Worm (Caenorhabditis elegans) whole organism, L2 larva: ENCODE results near the gene lec-9.
"Not testable (repeated sequence)": the region's sequence is repeated elsewhere in the genome, so short reads cannot be mapped to it uniquely, and the experiment has no call there.

Experiments used
- C34F6.9 ChIP-seq: fragments of 150-350 bp; optimal IDR thresholded peaks from 2 replicates; lab custom pipeline; 2014; ENCODE audit warnings: missing biosample characterization, missing genetic modification characterization
- F13H6.1 ChIP-seq: sonication (generic microtip); optimal IDR thresholded peaks from 2 replicates; lab custom pipeline; 2016; ENCODE audit warnings: missing genetic modification characterization, missing compliant biosample characterization
- R02D3.7 ChIP-seq: fragments of 150-350 bp; optimal IDR thresholded peaks from 2 replicates; lab custom pipeline; 2014; ENCODE audit warnings: missing biosample characterization, missing genetic modification characterization
- Y55F3AM.14 ChIP-seq: fragments of 200-800 bp; sonication (Bioruptor generic); optimal IDR thresholded peaks from 2 replicates; lab custom pipeline; 2018; ENCODE audit warnings: mild to moderate bottlenecking, missing genetic modification characterization, missing compliant biosample characterization
- aly-2 ChIP-seq: fragments of 150-350 bp; optimal IDR thresholded peaks from 2 replicates; lab custom pipeline; 2014; ENCODE audit warnings: missing biosample characterization, missing genetic modification characterization
- ama-1 ChIP-seq: fragments of 150-350 bp; optimal IDR thresholded peaks from 2 replicates; lab custom pipeline; 2018; ENCODE audit warnings: inconsistent platforms
- ceh-82 ChIP-seq: fragments of 150-350 bp; optimal IDR thresholded peaks from 2 replicates; lab custom pipeline; 2014; ENCODE audit warnings: missing biosample characterization, missing genetic modification characterization
- crh-2 ChIP-seq: sonication (generic microtip); optimal IDR thresholded peaks from 2 replicates; lab custom pipeline; 2017; ENCODE audit warnings: missing biosample characterization, missing genetic modification characterization
- elt-1 ChIP-seq: fragments of 150-350 bp; optimal IDR thresholded peaks from 2 replicates; lab custom pipeline; 2014; ENCODE audit warnings: missing biosample characterization, missing genetic modification characterization
- elt-3 ChIP-seq: sonication (generic microtip); optimal IDR thresholded peaks from 2 replicates; lab custom pipeline; 2017; ENCODE audit warnings: missing biosample characterization, missing genetic modification characterization
- fos-1 ChIP-seq: fragments of 150-350 bp; optimal IDR thresholded peaks from 2 replicates; lab custom pipeline; 2014; ENCODE audit warnings: missing biosample characterization, missing genetic modification characterization
- gmeb-1 ChIP-seq: fragments of 150-350 bp; optimal IDR thresholded peaks from 2 replicates; lab custom pipeline; 2014; ENCODE audit warnings: missing biosample characterization, missing genetic modification characterization
- lin-13 ChIP-seq: fragments of 150-350 bp; optimal IDR thresholded peaks from 2 replicates; lab custom pipeline; 2014; ENCODE audit warnings: missing biosample characterization, missing genetic modification reagents, missing genetic modification characterization
- lin-39 ChIP-seq: fragments of 150-350 bp; optimal IDR thresholded peaks from 2 replicates; lab custom pipeline; 2014; ENCODE audit warnings: missing biosample characterization, missing genetic modification reagents, missing genetic modification characterization
- mab-5 ChIP-seq: fragments of 150-350 bp; optimal IDR thresholded peaks from 2 replicates; lab custom pipeline; 2014; ENCODE audit warnings: missing biosample characterization, missing genetic modification characterization
- mbf-1 ChIP-seq: sonication (generic microtip); optimal IDR thresholded peaks from 2 replicates; lab custom pipeline; 2017; ENCODE audit warnings: missing biosample characterization, missing genetic modification characterization
- nhr-11 ChIP-seq: fragments of 150-350 bp; optimal IDR thresholded peaks from 2 replicates; lab custom pipeline; 2014; ENCODE audit warnings: missing biosample characterization, missing genetic modification characterization
- nhr-12 ChIP-seq: fragments of 150-350 bp; optimal IDR thresholded peaks from 2 replicates; lab custom pipeline; 2014; ENCODE audit warnings: missing biosample characterization, missing genetic modification characterization
- nhr-129 ChIP-seq: fragments of 150-350 bp; optimal IDR thresholded peaks from 2 replicates; lab custom pipeline; 2014; ENCODE audit warnings: missing biosample characterization, missing genetic modification characterization
- nhr-21 ChIP-seq: fragments of 150-350 bp; optimal IDR thresholded peaks from 2 replicates; lab custom pipeline; 2014; ENCODE audit warnings: missing biosample characterization, missing genetic modification characterization
- nhr-23 ChIP-seq: fragments of 150-350 bp; optimal IDR thresholded peaks from 2 replicates; lab custom pipeline; 2014; ENCODE audit warnings: missing biosample characterization, missing genetic modification reagents, missing genetic modification characterization
- nhr-237 ChIP-seq: fragments of 150-350 bp; optimal IDR thresholded peaks from 2 replicates; lab custom pipeline; 2014; ENCODE audit warnings: missing biosample characterization, missing genetic modification characterization
- nhr-25 ChIP-seq: fragments of 150-350 bp; sonication (generic microtip); optimal IDR thresholded peaks from 3 replicates; lab custom pipeline; 2014; ENCODE audit warnings: missing biosample characterization, missing genetic modification characterization
- nhr-6 ChIP-seq: fragments of 150-350 bp; optimal IDR thresholded peaks from 2 replicates; lab custom pipeline; 2014; ENCODE audit warnings: missing biosample characterization, missing genetic modification characterization
- nhr-77 ChIP-seq: fragments of 150-350 bp; optimal IDR thresholded peaks from 2 replicates; lab custom pipeline; 2014; ENCODE audit warnings: missing biosample characterization, missing genetic modification characterization
- peb-1 ChIP-seq: fragments of 150-350 bp; optimal IDR thresholded peaks from 2 replicates; lab custom pipeline; 2014; ENCODE audit warnings: missing biosample characterization, missing genetic modification characterization
- sem-4 ChIP-seq: fragments of 150-350 bp; optimal IDR thresholded peaks from 2 replicates; lab custom pipeline; 2014; ENCODE audit warnings: missing biosample characterization, missing genetic modification reagents, missing genetic modification characterization
- skn-1 ChIP-seq: sonication (generic microtip); optimal IDR thresholded peaks from 2 replicates; lab custom pipeline; 2017; ENCODE audit warnings: missing biosample characterization, missing genetic modification characterization
- sma-3 ChIP-seq: sonication (generic microtip); optimal IDR thresholded peaks from 2 replicates; lab custom pipeline; 2016; ENCODE audit warnings: missing genetic modification reagents, missing genetic modification characterization, missing compliant biosample characterization
- sma-9 ChIP-seq, 2 experiments: fragments of 150-350 bp in 1 of 2; sonication (generic microtip) in 1 of 2; optimal IDR thresholded peaks; 2 replicates each; lab custom pipeline; 2014 to 2016; ENCODE audit warnings: missing genetic modification characterization in 2 of 2, mild to moderate bottlenecking in 1 of 2, missing biosample characterization in 1 of 2, missing compliant biosample characterization in 1 of 2, missing genetic modification reagents in 1 of 2, moderate library complexity in 1 of 2
- snpc-4 ChIP-seq: fragments of 150-350 bp; optimal IDR thresholded peaks from 2 replicates; lab custom pipeline; 2014; ENCODE audit warnings: missing biosample characterization, missing genetic modification characterization
- unc-39 ChIP-seq: fragments of 150-350 bp; optimal IDR thresholded peaks from 2 replicates; lab custom pipeline; 2014; ENCODE audit warnings: missing biosample characterization, missing genetic modification characterization
- unc-55 ChIP-seq: fragments of 150-350 bp; sonication (generic microtip); optimal IDR thresholded peaks from 3 replicates; lab custom pipeline; 2014; ENCODE audit warnings: missing biosample characterization, missing genetic modification reagents, missing genetic modification characterization
- zag-1 ChIP-seq: fragments of 150-350 bp; optimal IDR thresholded peaks from 2 replicates; lab custom pipeline; 2014; ENCODE audit warnings: missing biosample characterization, missing genetic modification characterization
- ztf-11 ChIP-seq: sonication (generic microtip); optimal IDR thresholded peaks from 2 replicates; lab custom pipeline; 2017; ENCODE audit warnings: missing biosample characterization, missing genetic modification characterization

Gene lec-9

DNA sequence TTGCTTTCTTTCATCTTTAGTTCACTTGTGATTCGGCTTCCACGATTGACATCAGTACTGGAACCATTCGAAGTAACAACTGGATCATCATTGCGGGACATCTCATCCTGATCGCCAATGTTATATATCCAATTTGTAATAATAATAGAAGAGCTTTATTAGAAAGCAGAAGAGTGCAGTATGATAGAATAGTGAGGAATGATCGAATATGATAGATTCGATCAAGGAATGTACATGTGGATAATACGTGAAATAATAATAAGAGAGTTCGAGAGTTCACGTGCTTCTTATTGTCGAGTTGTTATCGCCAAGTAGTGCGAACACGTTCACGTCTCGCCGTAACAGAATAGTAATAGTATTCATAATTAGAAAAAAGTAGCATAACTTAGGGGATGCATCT is 21.3 kb upstream of the lec-9 start, which contains the start of gene F39B3.3:
F39B3.3 (minus strand) TSS at position 101 of the 400 bp plus-strand sequence.
- TF ChIP-seq ceh-82 (tag; lab: Kevin White, UChicago); nhr-25 (tag; lab: Kevin White, UChicago); unc-55 (GFP tag; lab: Kevin White, UChicago): not testable (repeated sequence)

DNA sequence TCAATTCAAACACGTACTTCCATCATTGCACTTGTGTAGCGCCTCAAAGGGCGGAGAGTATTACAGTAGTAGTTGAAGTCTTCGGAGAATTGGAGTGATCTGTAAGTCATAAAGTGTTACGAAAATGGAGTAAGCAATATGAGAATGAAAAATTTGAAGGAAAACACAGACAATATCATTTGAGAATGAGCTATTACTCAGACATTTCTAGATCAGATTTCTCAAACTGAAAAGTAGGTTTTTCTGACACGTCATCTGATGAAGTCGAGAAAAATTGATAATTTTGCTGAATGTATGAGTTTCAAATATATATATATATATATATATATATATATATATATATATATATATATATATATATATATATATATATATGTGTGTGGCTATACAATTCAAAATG is 20.5 kb upstream of the lec-9 start, which contains the start of gene frpr-7:
frpr-7 (minus strand) TSS at position 101 of the 400 bp plus-strand sequence.
- no peak for TF ChIP-seq C34F6.9
- TF ChIP-seq ama-1 = no peak
- no peak for TF ChIP-seq ceh-82 (tag; lab: Kevin White, UChicago)
- TF ChIP-seq F13H6.1 = no peak
- no peak for TF ChIP-seq snpc-4 (tag; lab: Kevin White, UChicago)
- TF ChIP-seq fos-1 (tag; lab: Kevin White, UChicago) = no peak
- TF ChIP-seq aly-2 (tag; lab: Kevin White, UChicago) = no peak
- TF ChIP-seq lin-13 (GFP tag; lab: Kevin White, UChicago) = no peak
- TF ChIP-seq nhr-129 = no peak
- no peak for TF ChIP-seq peb-1 (tag; lab: Kevin White, UChicago)
- TF ChIP-seq R02D3.7 (tag; lab: Kevin White, UChicago) = no peak
- no peak for TF ChIP-seq sem-4 (tag; lab: Kevin White, UChicago)
- TF ChIP-seq elt-3 = no peak
- no peak for TF ChIP-seq skn-1 (tag; lab: Kevin White, UChicago)
- no peak for TF ChIP-seq nhr-6 (tag; lab: Kevin White, UChicago)
- no peak for TF ChIP-seq unc-39 (tag; lab: Kevin White, UChicago)
- no peak for TF ChIP-seq nhr-23 (tag; lab: Kevin White, UChicago)
- TF ChIP-seq, all 48 proteins: peak for 0

DNA sequence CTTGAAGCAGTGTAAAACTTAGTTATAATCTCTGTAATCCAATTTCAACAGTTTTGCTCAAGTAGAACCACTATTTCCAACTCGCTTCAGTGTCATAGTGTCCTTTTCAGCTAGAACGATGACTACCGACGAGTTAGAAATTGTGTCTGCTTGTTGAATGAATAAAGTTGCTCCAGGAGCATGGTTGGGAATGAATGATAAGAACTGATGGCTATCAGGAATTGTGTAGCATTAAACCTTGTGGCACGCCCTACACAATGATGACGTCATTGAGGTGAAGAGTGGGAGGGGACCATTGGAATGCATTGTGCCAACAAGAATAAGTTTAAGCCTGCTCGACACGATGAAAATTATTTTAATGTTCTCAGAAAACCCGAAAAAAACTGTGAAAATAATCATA is 1.6 kb upstream of the lec-9 start:
- TF ChIP-seq nhr-6 (tag; lab: Kevin White, UChicago) (no peak), fos-1 (tag; lab: Kevin White, UChicago) (peak; percentile 77)
- TF ChIP-seq, all 48 proteins: peak for 1

DNA sequence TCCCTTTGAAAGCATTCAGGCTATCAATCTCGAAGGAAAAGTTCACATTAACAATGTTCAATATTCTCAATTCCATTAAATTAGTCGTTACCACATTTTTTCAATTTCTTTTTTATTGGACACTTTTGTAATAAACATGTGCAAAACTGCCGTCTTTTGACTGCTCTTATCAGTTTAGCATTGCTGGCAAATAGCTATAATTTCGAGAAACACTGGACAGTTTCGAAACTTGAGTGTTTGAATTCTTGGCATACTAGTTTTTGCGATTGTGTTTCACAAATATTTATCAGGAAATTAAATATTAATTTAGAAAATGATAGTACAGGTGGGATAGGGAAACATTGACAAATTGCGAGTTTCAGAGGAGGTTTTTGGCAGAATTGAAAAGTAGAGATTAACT is 1.1 kb downstream of the lec-9 start:
- TF ChIP-seq sma-3 (no peak), nhr-237 (tag; lab: Kevin White, UChicago) (no peak), aly-2 (tag; lab: Kevin White, UChicago) (no peak), lin-13 (GFP tag; lab: Kevin White, UChicago) (no peak), ztf-11 (no peak), fos-1 (tag; lab: Kevin White, UChicago) (peak; percentile 81), crh-2 (tag; lab: Kevin White, UChicago) (peak; percentile 22), mab-5 (tag; lab: Kevin White, UChicago) (no peak), nhr-21 (tag; lab: Kevin White, UChicago) (no peak), sma-9 (GFP tag; optimal IDR thresholded peaks at IDR 0.05; lab: Kevin White, UChicago) (peak; percentile 41), sma-9 (tag; optimal IDR thresholded peaks at IDR 0.05; lab: Kevin White, UChicago) (no peak), gmeb-1 (tag; lab: Kevin White, UChicago) (peak; percentile 17), sem-4 (tag; lab: Kevin White, UChicago) (no peak), nhr-12 (tag; lab: Kevin White, UChicago) (no peak), mbf-1 (no peak), nhr-23 (tag; lab: Kevin White, UChicago) (no peak), skn-1 (tag; lab: Kevin White, UChicago) (peak; percentile 0), nhr-25 (tag; lab: Kevin White, UChicago) (no peak), lin-39 (tag; lab: Kevin White, UChicago) (no peak), Y55F3AM.14 (GFP tag; lab: Kevin White, UChicago) (no peak), elt-1 (tag; lab: Kevin White, UChicago) (no peak)

DNA sequence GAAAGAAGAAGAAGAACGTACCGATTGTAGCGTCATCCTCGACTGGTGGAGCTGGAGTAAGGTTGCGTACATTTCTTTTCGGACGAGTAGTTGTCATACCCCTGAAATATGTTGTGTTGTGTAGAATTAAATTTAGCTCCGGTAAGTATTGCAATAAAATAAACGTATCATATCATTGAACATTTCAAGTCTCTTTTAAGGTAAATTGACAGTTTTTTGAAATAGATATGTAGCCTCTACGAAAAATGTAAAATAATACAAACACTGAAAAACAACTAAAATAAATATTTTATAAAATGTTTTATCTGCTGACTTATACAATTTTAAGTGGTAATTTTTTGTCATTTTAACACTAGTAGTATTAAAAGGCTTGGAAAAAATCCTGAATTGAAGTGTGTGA is 9.7 kb downstream of the lec-9 start, which contains the start of gene C16H3.3:
C16H3.3 (minus strand) TSS at position 101 of the 400 bp plus-strand sequence.
- TF ChIP-seq nhr-11 (tag; lab: Kevin White, UChicago) (no peak), gmeb-1 (tag; lab: Kevin White, UChicago) (no peak), zag-1 (tag; lab: Kevin White, UChicago) (no peak), unc-55 (GFP tag; lab: Kevin White, UChicago) (no peak), lin-39 (tag; lab: Kevin White, UChicago) (no peak), nhr-77 (tag; lab: Kevin White, UChicago) (no peak), sem-4 (tag; lab: Kevin White, UChicago) (no peak)
- TF ChIP-seq, all 48 proteins: peak for 0
